Worm (Caenorhabditis elegans) whole organism, L1 larva: Measurements from ENCODE around the gene E04D5.5.

ENCODE experiments used
- C04F5.9 ChIP-seq: sonication (generic microtip); optimal IDR thresholded peaks from 2 replicates; lab custom pipeline; 2016; ENCODE audit warnings: missing genetic modification characterization, missing compliant biosample characterization
- C16A3.4 ChIP-seq: fragments of 150-350 bp; optimal IDR thresholded peaks from 2 replicates; lab custom pipeline; 2014; ENCODE audit warnings: missing biosample characterization, missing genetic modification characterization
- C34B4.2 ChIP-seq: sonication (generic microtip); optimal IDR thresholded peaks from 2 replicates; lab custom pipeline; 2017; ENCODE audit warnings: mild to moderate bottlenecking, missing genetic modification characterization, missing compliant biosample characterization
- F16B12.6 ChIP-seq: fragments of 150-350 bp; optimal IDR thresholded peaks from 2 replicates; lab custom pipeline; 2014; ENCODE audit warnings: missing biosample characterization, missing genetic modification characterization
- Y116A8C.19 ChIP-seq: sonication (generic microtip); optimal IDR thresholded peaks from 2 replicates; lab custom pipeline; 2016; ENCODE audit warnings: missing compliant biosample characterization, missing genetic modification characterization, borderline replicate concordance
- alr-1 ChIP-seq: fragments of 200-800 bp; sonication (Bioruptor generic); optimal IDR thresholded peaks from 2 replicates; lab custom pipeline; 2018; ENCODE audit warnings: borderline replicate concordance, mild to moderate bottlenecking, missing genetic modification characterization, missing compliant biosample characterization
- aly-2 ChIP-seq: fragments of 150-350 bp; optimal IDR thresholded peaks from 2 replicates; lab custom pipeline; 2014; ENCODE audit warnings: missing biosample characterization, missing genetic modification characterization
- ama-1 ChIP-seq: fragments of 150-350 bp; optimal IDR thresholded peaks from 2 replicates; lab custom pipeline; 2014
- blmp-1 ChIP-seq: fragments of 150-350 bp; optimal IDR thresholded peaks from 2 replicates; lab custom pipeline; 2014; ENCODE audit warnings: missing biosample characterization, missing genetic modification characterization
- ceh-63 ChIP-seq: fragments of 200-800 bp; sonication (Bioruptor generic); optimal IDR thresholded peaks from 2 replicates; lab custom pipeline; 2018; ENCODE audit warnings: mild to moderate bottlenecking, missing genetic modification characterization, missing compliant biosample characterization
- ceh-82 ChIP-seq, 3 experiments: fragments of 150-350 bp in 1 of 3; sonication (generic microtip) in 2 of 3; optimal IDR thresholded peaks; 2 replicates each; lab custom pipeline; 2014 to 2017; ENCODE audit warnings: missing biosample characterization in 3 of 3, missing genetic modification characterization in 3 of 3
- dpl-1 ChIP-seq, 3 experiments: fragments of 150-350 bp in 2 of 3; sonication (generic microtip) in 1 of 3; optimal IDR thresholded peaks; 2 replicates each; lab custom pipeline; 2014 to 2017; ENCODE audit warnings: missing biosample characterization in 3 of 3, missing genetic modification characterization in 3 of 3, missing genetic modification reagents in 3 of 3
- dsc-1 ChIP-seq: sonication (generic microtip); optimal IDR thresholded peaks from 2 replicates; lab custom pipeline; 2016; ENCODE audit warnings: mild to moderate bottlenecking, missing genetic modification characterization, missing compliant biosample characterization
- efl-1 ChIP-seq, 4 experiments: fragments of 150-350 bp; optimal IDR thresholded peaks in 3 of 4; peaks in 1 of 4; 1 replicate in 1 of 4; 2 replicates in 3 of 4; lab custom pipeline; 2014; ENCODE audit warnings: missing biosample characterization in 2 of 4, missing genetic modification characterization in 2 of 4, missing genetic modification reagents in 2 of 4
- elt-2 ChIP-seq: sonication (generic microtip); optimal IDR thresholded peaks from 2 replicates; lab custom pipeline; 2016; ENCODE audit warnings: missing genetic modification characterization, mild to moderate bottlenecking, inconsistent platforms, missing compliant biosample characterization, missing genetic modification reagents
- elt-3 ChIP-seq, 6 experiments: fragments of 150-350 bp in 1 of 6; sonication (generic microtip); optimal IDR thresholded peaks; 2 replicates each; lab custom pipeline; 2017 to 2018; ENCODE audit warnings: missing biosample characterization in 6 of 6, missing genetic modification characterization in 6 of 6, inconsistent platforms in 1 of 6
- hlh-4 ChIP-seq: sonication (generic microtip); optimal IDR thresholded peaks from 2 replicates; lab custom pipeline; 2016; ENCODE audit warnings: mild to moderate bottlenecking, missing genetic modification characterization, missing compliant biosample characterization
- isw-1 ChIP-seq: fragments of 200-800 bp; sonication (Bioruptor generic); IDR thresholded peaks from 2 replicates; pipeline ENCODE4 v1.3.6; 2022; ENCODE audit warnings: missing genetic modification characterization, missing compliant biosample characterization
- jun-1 ChIP-seq: fragments of 150-350 bp; optimal IDR thresholded peaks from 2 replicates; lab custom pipeline; 2014; ENCODE audit warnings: missing biosample characterization, missing genetic modification reagents, missing genetic modification characterization
- lin-14 ChIP-seq: fragments of 200-800 bp; sonication (Bioruptor generic); optimal IDR thresholded peaks from 2 replicates; lab custom pipeline; 2018; ENCODE audit warnings: mild to moderate bottlenecking, missing genetic modification characterization, moderate library complexity, missing compliant biosample characterization
- lin-35 ChIP-seq, 2 experiments: fragments of 150-350 bp; optimal IDR thresholded peaks; 2 replicates each; lab custom pipeline; 2014; ENCODE audit warnings: missing biosample characterization in 2 of 2, missing genetic modification characterization in 2 of 2, missing genetic modification reagents in 2 of 2
- lsy-2 ChIP-seq, 2 experiments: fragments of 150-350 bp; optimal IDR thresholded peaks; 2 replicates each; lab custom pipeline; 2014; ENCODE audit warnings: missing biosample characterization in 2 of 2, missing genetic modification characterization in 2 of 2
- mab-9 ChIP-seq: fragments of 200-800 bp; sonication (Bioruptor generic); IDR thresholded peaks from 2 replicates; pipeline ENCODE4 v1.3.6; 2022; ENCODE audit warnings: missing genetic modification reagents, missing genetic modification characterization, missing compliant biosample characterization
- mdl-1 ChIP-seq, 2 experiments: fragments of 150-350 bp; optimal IDR thresholded peaks; 2 replicates each; lab custom pipeline; 2014 to 2017; ENCODE audit warnings: missing biosample characterization in 2 of 2, missing genetic modification characterization in 2 of 2, inconsistent platforms in 1 of 2
- mep-1 ChIP-seq: fragments of 150-350 bp; optimal IDR thresholded peaks from 2 replicates; lab custom pipeline; 2014; ENCODE audit warnings: missing biosample characterization, missing genetic modification characterization
- nhr-19 ChIP-seq: fragments of 200-800 bp; sonication (Bioruptor generic); conservative IDR thresholded peaks from 2 replicates; pipeline ENCODE4 v1.3.6; 2022; ENCODE audit warnings: missing genetic modification characterization, missing compliant biosample characterization
- nhr-20 ChIP-seq: sonication (generic microtip); optimal IDR thresholded peaks from 2 replicates; lab custom pipeline; 2016; ENCODE audit warnings: mild to moderate bottlenecking, missing genetic modification characterization, missing compliant biosample characterization
- nhr-237 ChIP-seq: fragments of 150-350 bp; optimal IDR thresholded peaks from 2 replicates; lab custom pipeline; 2014; ENCODE audit warnings: missing biosample characterization, missing genetic modification characterization
- nhr-47 ChIP-seq: sonication (generic microtip); optimal IDR thresholded peaks from 2 replicates; lab custom pipeline; 2016; ENCODE audit warnings: mild to moderate bottlenecking, missing genetic modification characterization, moderate library complexity, missing compliant biosample characterization
- nhr-71 ChIP-seq: sonication (generic microtip); optimal IDR thresholded peaks from 2 replicates; lab custom pipeline; 2016; ENCODE audit warnings: mild to moderate bottlenecking, missing genetic modification characterization, moderate library complexity, missing compliant biosample characterization
- nhr-77 ChIP-seq: fragments of 150-350 bp; optimal IDR thresholded peaks from 2 replicates; lab custom pipeline; 2014; ENCODE audit warnings: missing biosample characterization, missing genetic modification characterization
- nhr-85 ChIP-seq: sonication (generic microtip); peaks from one replicate; lab custom pipeline; 2016; ENCODE audit warnings: missing genetic modification characterization, inconsistent platforms, missing compliant biosample characterization
- nhr-90 ChIP-seq: sonication (generic microtip); optimal IDR thresholded peaks from 2 replicates; lab custom pipeline; 2016; ENCODE audit warnings: mild to moderate bottlenecking, missing genetic modification characterization, missing compliant biosample characterization; ENCODE audit not compliant: poor library complexity
- pag-3 ChIP-seq: sonication (generic microtip); optimal IDR thresholded peaks from 2 replicates; lab custom pipeline; 2017; ENCODE audit warnings: missing genetic modification characterization, mild to moderate bottlenecking, missing compliant biosample characterization, antibody characterized with exemption, borderline replicate concordance; ENCODE audit not compliant: insufficient read depth
- pax-3 ChIP-seq: fragments of 200-800 bp; sonication (Bioruptor generic); optimal IDR thresholded peaks from 2 replicates; lab custom pipeline; 2018; ENCODE audit warnings: mild to moderate bottlenecking, missing genetic modification characterization, moderate library complexity, missing compliant biosample characterization
- rnt-1 ChIP-seq: sonication (generic microtip); optimal IDR thresholded peaks from 2 replicates; lab custom pipeline; 2016; ENCODE audit warnings: mild to moderate bottlenecking, missing genetic modification characterization, moderate library complexity, missing compliant biosample characterization
- snpc-4 ChIP-seq: fragments of 150-350 bp; optimal IDR thresholded peaks from 2 replicates; lab custom pipeline; 2014; ENCODE audit warnings: missing biosample characterization, missing genetic modification characterization
- snu-23 ChIP-seq: sonication (generic microtip); optimal IDR thresholded peaks from 2 replicates; lab custom pipeline; 2016; ENCODE audit warnings: missing genetic modification characterization, missing compliant biosample characterization
- sox-4 ChIP-seq: sonication (generic microtip); optimal IDR thresholded peaks from 2 replicates; lab custom pipeline; 2016; ENCODE audit warnings: missing genetic modification characterization, missing compliant biosample characterization
- sup-37 ChIP-seq: fragments of 200-800 bp; sonication (Bioruptor generic); optimal IDR thresholded peaks from 2 replicates; lab custom pipeline; 2018; ENCODE audit warnings: mild to moderate bottlenecking, missing genetic modification characterization, missing compliant biosample characterization
- swsn-7 ChIP-seq: sonication (generic microtip); optimal IDR thresholded peaks from 2 replicates; lab custom pipeline; 2016; ENCODE audit warnings: missing genetic modification characterization, missing compliant biosample characterization
- tbx-2 ChIP-seq: sonication (generic microtip); optimal IDR thresholded peaks from 2 replicates; lab custom pipeline; 2016; ENCODE audit warnings: missing genetic modification characterization, missing compliant biosample characterization
- tlp-1 ChIP-seq: fragments of 150-350 bp; optimal IDR thresholded peaks from 2 replicates; lab custom pipeline; 2014; ENCODE audit warnings: missing biosample characterization, missing genetic modification characterization
- unc-130 ChIP-seq: fragments of 150-350 bp; optimal IDR thresholded peaks from 2 replicates; lab custom pipeline; 2017; ENCODE audit warnings: missing biosample characterization, missing genetic modification characterization, inconsistent platforms
- unc-62 ChIP-seq: fragments of 150-350 bp; optimal IDR thresholded peaks from 2 replicates; lab custom pipeline; 2014; ENCODE audit warnings: missing biosample characterization, missing genetic modification reagents, missing genetic modification characterization
- unc-86 ChIP-seq: sonication (generic microtip); optimal IDR thresholded peaks from 2 replicates; lab custom pipeline; 2016; ENCODE audit warnings: missing genetic modification characterization, missing compliant biosample characterization
- ztf-4 ChIP-seq: fragments of 150-350 bp; optimal IDR thresholded peaks from 2 replicates; lab custom pipeline; 2014; ENCODE audit warnings: missing biosample characterization, missing genetic modification characterization

E04D5.5 gene

DNA sequence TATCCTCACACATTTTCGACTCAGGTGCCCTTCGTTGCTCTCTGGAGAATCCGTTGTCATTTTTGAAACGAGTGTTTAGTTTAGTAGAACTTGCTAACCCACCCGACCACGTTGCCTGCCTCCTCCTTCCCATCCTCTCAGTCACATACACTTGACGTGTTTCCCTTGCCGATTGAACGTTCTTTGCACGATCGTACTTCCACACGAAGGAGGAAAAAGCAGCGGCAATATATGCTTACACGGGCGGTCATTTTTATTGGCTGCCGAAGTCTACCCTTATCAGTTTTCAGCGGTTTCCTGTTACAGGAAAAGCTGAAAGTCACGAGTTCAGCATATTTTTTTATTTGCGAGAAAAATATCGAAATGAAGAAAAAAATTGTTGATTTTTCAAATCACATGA is 21.3 kb upstream of the E04D5.5 start:
- TF ChIP-seq C16A3.4 (tag; lab: Kevin White, UChicago): peak; percentile 9
- peak; percentile 55 for TF ChIP-seq nhr-71 (tag; lab: Kevin White, UChicago)
- no peak for TF ChIP-seq C04F5.9
- TF ChIP-seq unc-62 (GFP tag; lab: Kevin White, UChicago): no peak
- peak; percentile 86 for TF ChIP-seq elt-2 (tag; lab: Kevin White, UChicago)
- peak; percentile 54 for TF ChIP-seq ama-1 (lab: Kevin White, UChicago)
- no peak for TF ChIP-seq pag-3
- TF ChIP-seq unc-130: peak; percentile 4
- peak; percentile 12 for TF ChIP-seq nhr-90
- peak; percentile 63 for TF ChIP-seq nhr-20 (tag; lab: Kevin White, UChicago)
- peak; percentile 68 for TF ChIP-seq lin-14 (GFP tag; lab: Kevin White, UChicago)
- peak; percentile 32 for TF ChIP-seq blmp-1
- peak; percentile 0 for TF ChIP-seq nhr-77 (tag; lab: Kevin White, UChicago)
- peak in 1 of 2 experiments; percentile 61 for TF ChIP-seq lin-35 (GFP tag; optimal IDR thresholded peaks at IDR 0.05; lab: Kevin White, UChicago)
- TF ChIP-seq sox-4 (tag; lab: Kevin White, UChicago): no peak
- no peak for TF ChIP-seq unc-86
- peak; percentile 38 for TF ChIP-seq rnt-1 (tag; lab: Kevin White, UChicago)
- peak; percentile 12 for TF ChIP-seq ztf-4 (tag; lab: Kevin White, UChicago)
- TF ChIP-seq tlp-1 (tag; lab: Kevin White, UChicago): no peak
- peak in 1 of 2 experiments; percentile 25 for TF ChIP-seq lsy-2 (tag; optimal IDR thresholded peaks at IDR 0.05; lab: Kevin White, UChicago)
- TF ChIP-seq Y116A8C.19 (tag; lab: Kevin White, UChicago): no peak
- peak; percentile 51 for TF ChIP-seq jun-1
- TF ChIP-seq nhr-85: peak; percentile 11
- TF ChIP-seq tbx-2 (tag; lab: Kevin White, UChicago): peak; percentile 22
- peak in 1 of 2 experiments; percentile 67 for TF ChIP-seq mdl-1 (tag; optimal IDR thresholded peaks at IDR 0.05; lab: Kevin White, UChicago)
- peak; percentile 40 for TF ChIP-seq snu-23 (GFP tag; lab: Kevin White, UChicago)
- TF ChIP-seq mep-1 (tag; lab: Kevin White, UChicago): peak; percentile 48
- no peak for TF ChIP-seq efl-1 (optimal IDR thresholded peaks at IDR 0.05; lab: Kevin White, UChicago)
- peak in 1 of 2 experiments; percentile 93 for TF ChIP-seq efl-1 (GFP tag; optimal IDR thresholded peaks at IDR 0.05 in 1 of 2; lab: Kevin White, UChicago)
- TF ChIP-seq nhr-19 (GFP tag; lab: Robert Waterston, UW): peak; percentile 86
- TF ChIP-seq dsc-1: no peak
- TF ChIP-seq alr-1: no peak
- TF ChIP-seq ceh-82 (tag; optimal IDR thresholded peaks at IDR 0.05; lab: Kevin White, UChicago): no peak
- TF ChIP-seq F16B12.6 (tag; lab: Kevin White, UChicago): no peak
- no peak for TF ChIP-seq mab-9 (GFP tag; lab: Robert Waterston, UW)
- no peak for TF ChIP-seq aly-2
- TF ChIP-seq C34B4.2 (tag; lab: Kevin White, UChicago): no peak
- peak; percentile 17 for TF ChIP-seq swsn-7
- TF ChIP-seq, all 84 proteins: peak for 23

DNA sequence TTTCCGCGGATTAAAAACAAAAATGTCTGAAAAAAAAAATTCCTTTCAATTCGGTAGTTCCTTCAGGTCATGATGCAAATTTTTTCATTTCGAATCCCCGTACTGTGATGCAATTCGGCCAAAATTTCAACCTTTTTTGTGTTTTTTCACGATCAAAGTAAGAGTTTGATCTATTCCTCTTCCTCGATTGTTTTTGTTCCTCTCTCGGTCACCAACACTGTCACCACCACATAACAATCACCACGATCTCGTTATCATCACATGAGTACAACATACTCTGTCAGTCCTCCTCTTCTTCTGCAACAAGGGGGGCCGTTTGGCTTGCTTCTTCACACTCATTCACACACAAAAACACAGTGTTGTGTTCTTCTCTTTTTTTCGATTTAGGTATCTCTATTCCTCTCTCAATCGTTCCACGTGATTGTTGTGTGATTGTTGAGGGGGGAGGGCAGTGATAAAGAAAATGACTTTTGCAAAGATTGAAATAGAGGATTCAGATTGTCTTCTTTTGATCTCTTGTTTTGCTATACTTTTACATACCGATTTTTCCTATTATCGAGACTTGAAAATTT is 20.8 kb upstream of the E04D5.5 start:
- TF ChIP-seq tbx-2 (tag; lab: Kevin White, UChicago): peak; percentile 46
- TF ChIP-seq unc-130: peak; percentile 68
- TF ChIP-seq hlh-4 (tag; lab: Kevin White, UChicago): no peak
- TF ChIP-seq nhr-71 (tag; lab: Kevin White, UChicago): peak; percentile 79
- TF ChIP-seq nhr-90: peak; percentile 55
- TF ChIP-seq elt-3 (tag; optimal IDR thresholded peaks at IDR 0.05; lab: Kevin White, UChicago): peak in 3 of 6 experiments; percentile 9 to 86 (median 71)
- TF ChIP-seq rnt-1 (tag; lab: Kevin White, UChicago): peak; percentile 59
- no peak for TF ChIP-seq isw-1 (GFP tag; lab: Robert Waterston, UW)
- TF ChIP-seq mep-1 (tag; lab: Kevin White, UChicago): peak; percentile 17
- TF ChIP-seq snpc-4: no peak
- TF ChIP-seq nhr-20 (tag; lab: Kevin White, UChicago): peak; percentile 82
- TF ChIP-seq lsy-2 (tag; optimal IDR thresholded peaks at IDR 0.05; lab: Kevin White, UChicago): peak; percentile 52 to 60
- peak in 1 of 2 experiments; percentile 76 for TF ChIP-seq lin-35 (GFP tag; optimal IDR thresholded peaks at IDR 0.05; lab: Kevin White, UChicago)
- TF ChIP-seq nhr-19 (GFP tag; lab: Robert Waterston, UW): peak; percentile 63
- TF ChIP-seq tlp-1 (tag; lab: Kevin White, UChicago): no peak
- peak in 1 of 2 experiments; percentile 20 for TF ChIP-seq efl-1 (optimal IDR thresholded peaks at IDR 0.05; lab: Kevin White, UChicago)
- peak in 1 of 2 experiments; percentile 63 for TF ChIP-seq efl-1 (GFP tag; optimal IDR thresholded peaks at IDR 0.05 in 1 of 2; lab: Kevin White, UChicago)
- TF ChIP-seq snu-23 (GFP tag; lab: Kevin White, UChicago): peak; percentile 68
- peak; percentile 69 for TF ChIP-seq blmp-1
- peak; percentile 30 for TF ChIP-seq pag-3
- TF ChIP-seq dpl-1 (GFP tag; optimal IDR thresholded peaks at IDR 0.05; lab: Kevin White, UChicago): peak in 1 of 3 experiments; percentile 19
- TF ChIP-seq pax-3 (tag; lab: Kevin White, UChicago): peak; percentile 4
- TF ChIP-seq nhr-85: peak; percentile 79
- TF ChIP-seq ceh-63 (GFP tag; lab: Kevin White, UChicago): no peak
- peak; percentile 63 for TF ChIP-seq ama-1 (lab: Kevin White, UChicago)
- TF ChIP-seq nhr-237 (tag; lab: Kevin White, UChicago): no peak
- TF ChIP-seq sup-37 (GFP tag; lab: Kevin White, UChicago): peak; percentile 14
- peak; percentile 32 for TF ChIP-seq nhr-47 (tag; lab: Kevin White, UChicago)
- peak; percentile 46 for TF ChIP-seq ztf-4 (tag; lab: Kevin White, UChicago)
